Worm (Caenorhabditis elegans): Measurements from ENCODE around the gene R05G9R.1.

The R05G9R.1 gene

ce11 chrII:6526136-6526684 lies 12.4 kb upstream of the R05G9R.1 start:
- TF ChIP-seq ceh-28 (tag; optimal IDR thresholded peaks at IDR 0.05) (peak; percentile 30), pha-4 (tag; optimal IDR thresholded peaks at IDR 0.05) (peak; percentile 1), jun-1 (tag; optimal IDR thresholded peaks at IDR 0.05) (no peak), nhr-237 (tag; optimal IDR thresholded peaks at IDR 0.05) (no peak), ama-1 (optimal IDR thresholded peaks at IDR 0.05) (peak; percentile 67), elt-2 (tag; optimal IDR thresholded peaks at IDR 0.05) (peak; percentile 1)

- TF ChIP-seq nhr-67 (tag; optimal IDR thresholded peaks at IDR 0.05) (no peak), nhr-23 (tag; optimal IDR thresholded peaks at IDR 0.05) (no peak), pqm-1 (tag; optimal IDR thresholded peaks at IDR 0.05) (peak; percentile 28), mdl-1 (tag; optimal IDR thresholded peaks at IDR 0.05) (no peak), egl-27 (tag; optimal IDR thresholded peaks at IDR 0.05) (no peak), ceh-28 (tag; optimal IDR thresholded peaks at IDR 0.05) (no peak), elt-2 (tag; optimal IDR thresholded peaks at IDR 0.05) (peak; percentile 57)
Observed at ce11 chrII:6524501-6524977, 10.7 kb upstream of the R05G9R.1 start, which contains the start of gene C56E6.2. Gene C56E6.2 (plus strand): TSS chrII:6524927.

ce11 chrII:6523940-6524339 lies 10.1 kb upstream of the R05G9R.1 start:
- TF ChIP-seq tbx-2 (tag; optimal IDR thresholded peaks at IDR 0.05) (no peak), elt-1 (tag; optimal IDR thresholded peaks at IDR 0.05) (no peak), ama-1 (optimal IDR thresholded peaks at IDR 0.05) (no peak), nhr-12 (tag; optimal IDR thresholded peaks at IDR 0.05) (no peak), nhr-67 (tag; optimal IDR thresholded peaks at IDR 0.05) (no peak), pha-4 (tag; optimal IDR thresholded peaks at IDR 0.05) (no peak), skn-1 (tag; optimal IDR thresholded peaks at IDR 0.05) (no peak), nhr-77 (tag; optimal IDR thresholded peaks at IDR 0.05) (no peak), mdl-1 (tag; optimal IDR thresholded peaks at IDR 0.05) (no peak), ztf-11 (tag; optimal IDR thresholded peaks at IDR 0.05) (no peak), lin-15B (tag; optimal IDR thresholded peaks at IDR 0.05) (no peak), ztf-4 (tag; optimal IDR thresholded peaks at IDR 0.05) (no peak), snpc-4 (tag; optimal IDR thresholded peaks at IDR 0.05) (no peak), ceh-16 (tag; optimal IDR thresholded peaks at IDR 0.05) (no peak)

ce11 chrII:6522622-6523254 lies 8.9 kb upstream of the R05G9R.1 start:
- no peak for TF ChIP-seq elt-2 (tag; optimal IDR thresholded peaks at IDR 0.05)
- TF ChIP-seq elt-3 (tag; optimal IDR thresholded peaks at IDR 0.05) = no peak
- no peak for TF ChIP-seq aly-2 (tag; optimal IDR thresholded peaks at IDR 0.05)
- TF ChIP-seq lin-39 (tag; optimal IDR thresholded peaks at IDR 0.05) = peak; percentile 30
- no peak for TF ChIP-seq ztf-11 (tag; optimal IDR thresholded peaks at IDR 0.05)
- no peak for TF ChIP-seq sea-2 (GFP tag; optimal IDR thresholded peaks at IDR 0.05)
- TF ChIP-seq nhr-23 (tag; optimal IDR thresholded peaks at IDR 0.05) = no peak
- no peak for TF ChIP-seq ceh-82 (tag; optimal IDR thresholded peaks at IDR 0.05)
- TF ChIP-seq ceh-9 (tag; optimal IDR thresholded peaks at IDR 0.05) = no peak
- TF ChIP-seq nhr-28 (tag; optimal IDR thresholded peaks at IDR 0.05) = no peak
- TF ChIP-seq ZK546.5 (tag; optimal IDR thresholded peaks at IDR 0.05) = no peak
- no peak for TF ChIP-seq snpc-4 (tag; optimal IDR thresholded peaks at IDR 0.05)
- no peak for TF ChIP-seq elt-1 (tag; optimal IDR thresholded peaks at IDR 0.05)
- TF ChIP-seq hmg-11 (tag; optimal IDR thresholded peaks at IDR 0.05) = no peak
- no peak for TF ChIP-seq mml-1 (tag; optimal IDR thresholded peaks at IDR 0.05)
- TF ChIP-seq nhr-25 (tag; optimal IDR thresholded peaks at IDR 0.05) = peak; percentile 65
- TF ChIP-seq ceh-16 (tag; optimal IDR thresholded peaks at IDR 0.05) = no peak
- no peak for TF ChIP-seq egl-5 (tag; optimal IDR thresholded peaks at IDR 0.05)
- TF ChIP-seq nhr-43 (tag; optimal IDR thresholded peaks at IDR 0.05; ENCODE audit: poor library complexity, severe bottlenecking) = peak; percentile 19
- no peak for TF ChIP-seq zag-1 (tag; optimal IDR thresholded peaks at IDR 0.05)
- TF ChIP-seq skn-1 (tag; optimal IDR thresholded peaks at IDR 0.05) = no peak
- TF ChIP-seq ceh-28 (tag; optimal IDR thresholded peaks at IDR 0.05) = no peak
- TF ChIP-seq eor-1 (tag; optimal IDR thresholded peaks at IDR 0.05) = no peak
- TF ChIP-seq fkh-10 (GFP tag; optimal IDR thresholded peaks at IDR 0.05) = no peak
- no peak for TF ChIP-seq nhr-76 (tag; optimal IDR thresholded peaks at IDR 0.05)
- no peak for TF ChIP-seq egl-27 (tag; optimal IDR thresholded peaks at IDR 0.05)
- TF ChIP-seq fkh-2 (tag; optimal IDR thresholded peaks at IDR 0.05) = no peak
- peak; percentile 25 for TF ChIP-seq pqm-1 (tag; optimal IDR thresholded peaks at IDR 0.05)
- TF ChIP-seq lsy-12 (tag; optimal IDR thresholded peaks at IDR 0.05) = no peak
- TF ChIP-seq jun-1 (tag; optimal IDR thresholded peaks at IDR 0.05) = no peak
